Worm (Caenorhabditis elegans) whole organism, L3 larva: ENCODE data around the gene maoc-1.

Source experiments
- R02D3.7 ChIP-seq: fragments of 150-350 bp; optimal IDR thresholded peaks from 2 replicates; lab custom pipeline; 2014; ENCODE audit warnings: missing biosample characterization, missing genetic modification characterization
- aly-2 ChIP-seq: fragments of 150-350 bp; optimal IDR thresholded peaks from 2 replicates; lab custom pipeline; 2014; ENCODE audit warnings: missing biosample characterization, missing genetic modification characterization
- ama-1 ChIP-seq: fragments of 150-350 bp; optimal IDR thresholded peaks from 2 replicates; lab custom pipeline; 2018
- egl-27 ChIP-seq: sonication (generic microtip); optimal IDR thresholded peaks from 4 replicates; lab custom pipeline; 2017; ENCODE audit warnings: missing biosample characterization, missing genetic modification reagents, missing genetic modification characterization
- elt-1 ChIP-seq: fragments of 150-350 bp; optimal IDR thresholded peaks from 2 replicates; lab custom pipeline; 2014; ENCODE audit warnings: missing biosample characterization, missing genetic modification characterization
- elt-3 ChIP-seq, 3 experiments: fragments of 150-350 bp in 1 of 3; sonication (generic microtip) in 2 of 3; optimal IDR thresholded peaks; 2 replicates in 2 of 3; 4 replicates in 1 of 3; lab custom pipeline; 2014 to 2017; ENCODE audit warnings: missing biosample characterization in 3 of 3, missing genetic modification characterization in 3 of 3
- nhr-237 ChIP-seq: fragments of 150-350 bp; optimal IDR thresholded peaks from 2 replicates; lab custom pipeline; 2014; ENCODE audit warnings: missing biosample characterization, missing genetic modification characterization
- nhr-25 ChIP-seq: sonication (generic microtip); optimal IDR thresholded peaks from 2 replicates; lab custom pipeline; 2017; ENCODE audit warnings: missing biosample characterization, missing genetic modification characterization
- nhr-67 ChIP-seq: fragments of 150-350 bp; optimal IDR thresholded peaks from 2 replicates; lab custom pipeline; 2014; ENCODE audit warnings: missing biosample characterization, missing genetic modification characterization
- nhr-77 ChIP-seq: fragments of 150-350 bp; optimal IDR thresholded peaks from 2 replicates; lab custom pipeline; 2014; ENCODE audit warnings: missing biosample characterization, missing genetic modification characterization
- pha-4 ChIP-seq: fragments of 150-350 bp; optimal IDR thresholded peaks from 2 replicates; lab custom pipeline; 2014; ENCODE audit warnings: missing biosample characterization, missing genetic modification reagents, missing genetic modification characterization
- ztf-4 ChIP-seq: fragments of 150-350 bp; optimal IDR thresholded peaks from 2 replicates; lab custom pipeline; 2014; ENCODE audit warnings: missing biosample characterization, missing genetic modification characterization

DNA sequence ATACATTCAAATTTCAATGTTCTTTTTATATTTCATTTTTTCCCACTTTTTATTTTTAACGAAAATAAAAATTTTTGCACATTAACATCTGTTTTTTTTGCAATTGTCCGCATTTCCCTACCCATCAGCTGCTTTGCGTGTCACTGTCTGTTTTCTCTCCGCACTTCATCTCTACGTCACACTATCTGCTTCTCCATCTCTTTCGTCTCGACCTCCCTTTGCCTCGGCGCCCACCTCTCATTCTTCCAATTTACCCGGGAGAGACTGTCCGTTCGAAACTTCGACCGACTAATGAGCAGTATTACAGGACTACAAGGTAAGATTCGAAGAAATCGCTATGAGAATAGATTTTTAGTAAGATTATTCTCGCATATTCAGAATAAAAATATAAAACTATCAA lies 40.7 kb upstream of the maoc-1 start, which contains the start of gene C27H5.2:
- TF ChIP-seq elt-3 (tag; optimal IDR thresholded peaks at IDR 0.05; lab: Kevin White, UChicago) = no peak
- TF ChIP-seq pha-4 (tag; lab: Kevin White, UChicago) = no peak
- TF ChIP-seq ama-1 (lab: Kevin White, UChicago) = peak; percentile 27
- TF ChIP-seq aly-2 (tag; lab: Kevin White, UChicago) = no peak
- TF ChIP-seq nhr-77 (tag; lab: Kevin White, UChicago) = no peak
- TF ChIP-seq nhr-237 (tag; lab: Kevin White, UChicago) = no peak
- TF ChIP-seq R02D3.7 (tag; lab: Kevin White, UChicago) = no peak
- no peak for TF ChIP-seq egl-27
- TF ChIP-seq nhr-25 = peak; percentile 13
- no peak for TF ChIP-seq elt-1
- TF ChIP-seq nhr-67 (tag; lab: Kevin White, UChicago) = no peak
- no peak for TF ChIP-seq ztf-4
